Worm (Caenorhabditis elegans): ENCODE measurements around the gene C50D2.2.

Gene C50D2.2

DNA sequence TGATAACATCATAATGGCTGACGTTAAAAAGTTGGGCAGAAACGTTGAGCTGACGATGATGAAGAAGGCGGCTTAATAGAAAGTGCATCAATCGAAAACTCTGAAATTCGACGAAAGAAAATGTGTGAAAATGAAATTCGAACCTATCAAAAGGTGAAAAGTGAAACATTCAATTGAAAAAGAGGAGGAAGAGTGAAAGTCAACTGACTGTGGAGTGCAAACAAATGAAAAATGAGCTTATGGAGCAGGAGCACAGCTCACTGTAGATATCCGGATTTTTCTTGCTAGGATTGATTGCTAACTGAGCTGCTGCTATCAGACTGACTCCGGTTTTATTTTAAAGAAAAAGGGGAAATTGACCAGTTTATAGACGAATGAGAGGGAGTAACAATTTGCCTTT, 12.2 kb downstream of the C50D2.2 start, which contains the start of gene K10B4.3:
Gene K10B4.3 (minus strand): TSS at position 101 of the 400 bp plus-strand sequence.
- TF ChIP-seq eor-1 (tag; optimal IDR thresholded peaks at IDR 0.05) (no peak), ama-1 (optimal IDR thresholded peaks at IDR 0.05) (no peak), nhr-28 (tag; optimal IDR thresholded peaks at IDR 0.05) (no peak), nhr-25 (tag; optimal IDR thresholded peaks at IDR 0.05) (no peak), aly-2 (tag; optimal IDR thresholded peaks at IDR 0.05) (no peak), tbx-2 (tag; optimal IDR thresholded peaks at IDR 0.05) (no peak), nhr-67 (tag; optimal IDR thresholded peaks at IDR 0.05) (no peak), fos-1 (tag; optimal IDR thresholded peaks at IDR 0.05) (no peak), elt-1 (tag; optimal IDR thresholded peaks at IDR 0.05) (no peak), unc-39 (tag; optimal IDR thresholded peaks at IDR 0.05) (no peak), lin-39 (tag; optimal IDR thresholded peaks at IDR 0.05) (no peak), mdl-1 (tag; optimal IDR thresholded peaks at IDR 0.05) (no peak)

DNA sequence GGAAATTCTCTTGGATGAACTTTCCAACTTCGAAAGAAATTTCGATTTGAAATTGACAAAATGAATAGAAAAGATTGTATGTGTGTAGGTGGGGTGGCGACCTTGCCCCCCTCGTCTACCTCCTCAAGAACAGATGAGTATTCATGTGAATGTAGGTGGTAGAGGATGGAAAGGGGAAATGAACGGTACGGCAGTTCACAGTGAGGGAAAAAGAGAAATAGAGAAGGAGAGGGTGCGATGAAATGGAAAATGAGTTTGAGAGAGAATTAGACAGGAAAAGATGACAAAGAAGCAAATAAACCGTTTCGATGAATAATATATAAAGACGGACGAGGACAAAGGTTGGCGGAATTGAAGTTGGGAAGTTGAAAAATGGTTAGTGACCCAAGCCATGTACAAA, 13.0 kb downstream of the C50D2.2 start:
- TF ChIP-seq pha-4 (tag; optimal IDR thresholded peaks at IDR 0.05) (peak; percentile 26), fos-1 (tag; optimal IDR thresholded peaks at IDR 0.05) (no peak), nhr-25 (tag; optimal IDR thresholded peaks at IDR 0.05) (peak; percentile 86), hmg-11 (tag; optimal IDR thresholded peaks at IDR 0.05) (peak; percentile 35)

DNA sequence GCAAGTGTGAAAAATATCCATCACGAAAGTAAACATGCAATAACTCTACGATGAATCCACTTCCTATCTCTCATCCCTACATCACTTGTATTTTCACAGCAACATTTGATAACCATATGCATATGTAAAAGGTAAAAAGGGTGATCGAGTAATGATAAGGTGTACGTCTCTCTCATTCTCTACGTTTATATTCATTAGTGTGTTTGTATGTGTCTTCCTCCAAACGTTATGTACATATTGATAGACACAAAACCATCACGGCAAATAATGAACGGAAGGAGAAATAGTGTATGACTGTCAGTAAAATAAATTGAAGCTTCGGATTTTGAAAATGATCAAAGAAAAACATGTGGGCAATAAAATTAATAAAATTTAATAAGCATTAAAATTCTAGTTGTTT, 13.5 kb downstream of the C50D2.2 start:
- no peak for TF ChIP-seq egl-5 (tag; optimal IDR thresholded peaks at IDR 0.05)
- peak; percentile 49 for TF ChIP-seq pqm-1 (tag; optimal IDR thresholded peaks at IDR 0.05)
- TF ChIP-seq pha-4 (tag; optimal IDR thresholded peaks at IDR 0.05), result peak; percentile 75
- peak; percentile 55 for TF ChIP-seq elt-2 (tag; optimal IDR thresholded peaks at IDR 0.05)
- TF ChIP-seq skn-1 (tag; optimal IDR thresholded peaks at IDR 0.05), result peak; percentile 5

DNA sequence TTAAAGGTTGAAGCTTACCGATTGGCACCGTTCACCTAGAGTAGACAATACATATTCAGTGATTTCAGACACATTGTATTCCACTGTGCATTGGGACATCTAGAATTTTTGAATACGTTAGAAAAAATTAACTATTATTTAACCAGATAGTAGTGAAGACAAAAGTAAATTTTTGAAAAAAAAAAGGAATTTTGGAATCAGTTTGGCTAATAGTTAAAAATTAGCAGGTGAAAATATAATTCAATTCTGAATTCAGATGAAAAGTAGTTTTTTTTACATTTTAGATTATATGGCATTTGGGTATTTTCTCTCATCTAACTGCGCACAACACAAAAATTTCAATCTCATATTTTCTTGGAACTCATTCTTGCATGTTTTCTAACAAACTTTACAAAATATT, 15.9 kb downstream of the C50D2.2 start, which contains the start of gene nmur-2:
Gene nmur-2 (minus strand): TSS at position 101 of the 400 bp plus-strand sequence.
- TF ChIP-seq pha-4 (tag; optimal IDR thresholded peaks at IDR 0.05) (no peak), eor-1 (tag; optimal IDR thresholded peaks at IDR 0.05) (no peak), unc-62 (GFP tag; optimal IDR thresholded peaks at IDR 0.05) (no peak), nhr-11 (tag; optimal IDR thresholded peaks at IDR 0.05) (no peak), mml-1 (tag; optimal IDR thresholded peaks at IDR 0.05) (no peak), ceh-28 (tag; optimal IDR thresholded peaks at IDR 0.05) (no peak), nfya-1 (tag; optimal IDR thresholded peaks at IDR 0.05; ENCODE audit: insufficient read depth) (no peak)

DNA sequence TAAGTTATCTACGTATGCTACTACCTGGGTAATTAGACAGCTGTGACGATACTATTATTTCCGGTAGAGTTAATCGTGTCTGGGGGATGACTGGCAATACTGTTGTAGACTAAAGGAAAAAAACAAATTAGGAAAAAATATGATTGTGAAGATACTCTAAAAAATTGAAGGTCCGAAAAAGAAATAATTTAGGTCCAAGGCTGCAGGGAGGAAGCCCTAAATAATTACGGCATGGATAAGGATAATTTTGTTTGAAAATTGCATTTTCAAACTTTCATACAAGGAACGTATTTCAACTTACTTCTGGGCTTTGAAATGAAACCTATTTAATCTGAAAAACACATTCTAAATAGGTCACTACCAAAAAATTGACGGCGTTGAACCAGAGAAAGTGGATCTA, 20.0 kb downstream of the C50D2.2 start, which contains the start of gene srd-3:
Gene srd-3 (minus strand): TSS at position 101 of the 400 bp plus-strand sequence.
- TF ChIP-seq nhr-76 (tag; optimal IDR thresholded peaks at IDR 0.05) (no peak), jun-1 (tag; optimal IDR thresholded peaks at IDR 0.05) (no peak), fkh-10 (GFP tag; optimal IDR thresholded peaks at IDR 0.05) (no peak), daf-12 (tag; optimal IDR thresholded peaks at IDR 0.05) (no peak), ceh-9 (tag; optimal IDR thresholded peaks at IDR 0.05) (no peak), tbx-2 (tag; optimal IDR thresholded peaks at IDR 0.05) (no peak), snpc-4 (tag; optimal IDR thresholded peaks at IDR 0.05) (no peak), lsy-12 (tag; optimal IDR thresholded peaks at IDR 0.05) (no peak), ceh-82 (tag; optimal IDR thresholded peaks at IDR 0.05) (no peak), nhr-43 (tag; optimal IDR thresholded peaks at IDR 0.05; ENCODE audit: poor library complexity, severe bottlenecking) (no peak), pqm-1 (tag; optimal IDR thresholded peaks at IDR 0.05) (no peak), nhr-12 (tag; optimal IDR thresholded peaks at IDR 0.05) (no peak), lin-39 (tag; optimal IDR thresholded peaks at IDR 0.05) (no peak), elt-1 (tag; optimal IDR thresholded peaks at IDR 0.05) (no peak), pha-4 (tag; optimal IDR thresholded peaks at IDR 0.05) (no peak), zag-1 (tag; optimal IDR thresholded peaks at IDR 0.05) (no peak), nfya-1 (tag; optimal IDR thresholded peaks at IDR 0.05; ENCODE audit: insufficient read depth) (no peak), ZK546.5 (tag; optimal IDR thresholded peaks at IDR 0.05) (no peak)
